Fruit fly (Drosophila melanogaster): ENCODE measurements around the gene Mhc.

- TF ChIP-seq insv (optimal IDR thresholded peaks at IDR 0.05) (no peak), Myc (optimal IDR thresholded peaks at IDR 0.05) (no peak), Sin3A (optimal IDR thresholded peaks at IDR 0.05) (no peak)
These were observed 34.0 kb upstream of the Mhc start, which contains the start of gene Nubp1 for dm6 chr2L:16732338-16732892.

Data from Kc167 (cell line).